Fruit fly (Drosophila melanogaster): Measurements from ENCODE around the gene CG43185.

dm6 chr2L:5885702-5886101 lies 1.0 kb downstream of the CG43185 start, which contains the start of gene CG9029:
- TF ChIP-seq psq (optimal IDR thresholded peaks at IDR 0.05) (no peak), ttk (optimal IDR thresholded peaks at IDR 0.05) (no peak)
